Worm (Caenorhabditis elegans) whole organism, midembryonic: ENCODE measurements around the gene Y32F6B.9.

Experiments used
- T22C8.4 ChIP-seq: fragments of 200-800 bp; sonication (Bioruptor generic); IDR thresholded peaks from 2 replicates; pipeline ENCODE4 v1.3.6; 2022; ENCODE audit warnings: missing genetic modification characterization, missing compliant biosample characterization
- cog-1 ChIP-seq: sonication (generic microtip); optimal IDR thresholded peaks from 2 replicates; lab custom pipeline; 2016; ENCODE audit warnings: missing genetic modification characterization, missing compliant biosample characterization
- flt-1 ChIP-seq: fragments of 200-800 bp; sonication (Bioruptor generic); IDR thresholded peaks from 2 replicates; pipeline ENCODE4 v1.3.6; 2022; ENCODE audit warnings: missing genetic modification characterization, missing compliant biosample characterization
- klf-2 ChIP-seq: fragments of 200-800 bp; sonication (Bioruptor generic); conservative IDR thresholded peaks from 2 replicates; pipeline ENCODE4 v1.3.6; 2022; ENCODE audit warnings: missing genetic modification reagents, missing genetic modification characterization, missing compliant biosample characterization
- med-1 ChIP-seq: sonication (generic microtip); optimal IDR thresholded peaks from 2 replicates; lab custom pipeline; 2017; ENCODE audit warnings: missing genetic modification characterization, mild to moderate bottlenecking, missing compliant biosample characterization, antibody characterized with exemption, missing genetic modification reagents; ENCODE audit not compliant: insufficient read depth
- ref-1 ChIP-seq: fragments of 200-800 bp; sonication (Bioruptor generic); conservative IDR thresholded peaks from 2 replicates; pipeline ENCODE4 v1.3.6; 2022; ENCODE audit warnings: missing genetic modification reagents, missing genetic modification characterization, missing compliant biosample characterization
- tab-1 ChIP-seq: fragments of 200-800 bp; sonication (Bioruptor generic); IDR thresholded peaks from 2 replicates; pipeline ENCODE4 v1.3.6; 2022; ENCODE audit warnings: missing genetic modification characterization, missing compliant biosample characterization
- ztf-23 ChIP-seq: fragments of 200-800 bp; sonication (Bioruptor generic); IDR thresholded peaks from 2 replicates; pipeline ENCODE4 v1.3.6; 2022; ENCODE audit warnings: missing genetic modification reagents, missing genetic modification characterization, missing compliant biosample characterization
- ztf-29 ChIP-seq: fragments of 200-800 bp; sonication (Bioruptor generic); IDR thresholded peaks from 2 replicates; pipeline ENCODE4 v1.3.6; 2022; ENCODE audit warnings: missing genetic modification reagents, missing genetic modification characterization, missing compliant biosample characterization

Gene Y32F6B.9

DNA sequence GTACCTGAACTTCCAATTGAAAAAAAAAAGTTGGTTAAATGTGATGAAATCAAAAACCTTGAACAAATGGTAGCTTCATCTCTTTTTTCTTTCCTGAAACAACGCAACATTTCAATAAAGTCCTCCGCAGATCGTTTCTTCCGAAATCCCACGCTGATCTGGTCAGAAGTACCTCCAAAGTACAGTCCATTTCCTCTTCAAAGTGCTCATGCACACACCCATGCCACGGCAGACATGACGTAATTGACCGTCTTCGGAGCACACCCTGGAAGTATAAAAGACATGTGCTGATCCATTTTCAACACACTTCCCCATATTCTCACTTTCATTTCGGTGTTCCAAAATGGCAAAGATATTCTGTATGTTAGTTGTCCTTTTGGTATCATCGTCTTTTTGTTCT, 25.4 kb downstream of the Y32F6B.9 start, which contains the start of gene C35A5.10:
C35A5.10 (plus strand) TSS at position 301 of the 400 bp plus-strand sequence.
- no peak for TF ChIP-seq ref-1 (GFP tag; lab: Robert Waterston, UW)
- no peak for TF ChIP-seq cog-1 (tag; lab: Kevin White, UChicago)

- TF ChIP-seq tab-1 (GFP tag; lab: Robert Waterston, UW) = no peak
- TF ChIP-seq cog-1 (tag; lab: Kevin White, UChicago) = no peak
- TF ChIP-seq klf-2 (GFP tag; lab: Robert Waterston, UW) = no peak
- no peak for TF ChIP-seq ztf-29 (GFP tag; lab: Robert Waterston, UW)
These were observed 27.1 kb downstream of the Y32F6B.9 start, which contains the start of gene C35A5.5 for ce11 chrV:10505553-10505952. C35A5.5 (plus strand) TSS chrV:10505853.

DNA sequence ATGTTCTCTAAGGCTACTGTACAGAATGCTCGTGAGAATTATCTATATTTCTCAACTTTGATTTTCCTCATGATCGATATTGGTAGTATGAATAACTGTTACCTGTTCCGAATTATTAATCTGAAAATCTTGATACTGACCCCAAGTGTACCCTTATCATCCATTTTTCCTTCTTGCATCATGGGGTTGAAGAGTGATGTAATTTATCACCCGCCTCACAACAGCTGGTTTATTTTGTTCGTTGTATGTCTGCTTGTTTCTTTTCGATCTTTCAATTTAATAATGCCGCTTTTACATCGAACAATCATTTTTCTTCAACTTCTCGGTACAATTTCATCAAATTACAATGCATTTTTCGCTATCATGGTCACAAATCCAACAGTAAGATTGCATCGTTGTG, 30.4 kb downstream of the Y32F6B.9 start, which contains the start of gene C35A5.6:
C35A5.6 (plus strand) TSS at position 283 of the 400 bp plus-strand sequence.
- TF ChIP-seq tab-1 (GFP tag; lab: Robert Waterston, UW) (no peak), flt-1 (GFP tag; lab: Robert Waterston, UW) (no peak), cog-1 (tag; lab: Kevin White, UChicago) (no peak), med-1 (GFP tag; lab: Kevin White, UChicago) (no peak), klf-2 (GFP tag; lab: Robert Waterston, UW) (no peak), ref-1 (GFP tag; lab: Robert Waterston, UW) (no peak), ztf-29 (GFP tag; lab: Robert Waterston, UW) (no peak), T22C8.4 (no peak), ztf-23 (no peak)

ce11 chrV:10514271-10514670, 35.8 kb downstream of the Y32F6B.9 start, which contains the start of gene dmsr-8:
dmsr-8 (minus strand) TSS chrV:10514371.
- TF ChIP-seq flt-1 (GFP tag; lab: Robert Waterston, UW) = no peak
- no peak for TF ChIP-seq ztf-23
- no peak for TF ChIP-seq T22C8.4
- no peak for TF ChIP-seq tab-1 (GFP tag; lab: Robert Waterston, UW)
- no peak for TF ChIP-seq ztf-29 (GFP tag; lab: Robert Waterston, UW)
- no peak for TF ChIP-seq cog-1 (tag; lab: Kevin White, UChicago)

ce11 chrV:10516702-10517101, 38.2 kb downstream of the Y32F6B.9 start:
- TF ChIP-seq med-1 (GFP tag; lab: Kevin White, UChicago) (no peak), ref-1 (GFP tag; lab: Robert Waterston, UW) (no peak), flt-1 (GFP tag; lab: Robert Waterston, UW) (no peak), klf-2 (GFP tag; lab: Robert Waterston, UW) (no peak), ztf-23 (no peak), tab-1 (GFP tag; lab: Robert Waterston, UW) (no peak), ztf-29 (GFP tag; lab: Robert Waterston, UW) (no peak), cog-1 (tag; lab: Kevin White, UChicago) (no peak), T22C8.4 (no peak)

- TF ChIP-seq cog-1 (tag; lab: Kevin White, UChicago) (peak; percentile 3), klf-2 (GFP tag; lab: Robert Waterston, UW) (0 out of 2 replicates have a peak, but pooled peaks have one; percentile 27), ztf-23 (no peak), flt-1 (GFP tag; lab: Robert Waterston, UW) (peak; percentile 79; the same call in 1 of the 2 replicates)
These were observed 47.4 kb downstream of the Y32F6B.9 start, which contains the start of the genes C35A5.8 and hda-11 for ce11 chrV:10525902-10526301. C35A5.8 (minus strand) TSS chrV:10525908. hda-11 (plus strand) TSS chrV:10526184.
